Fruit fly (Drosophila melanogaster) whole organism, wandering third instar larva: ENCODE results near the gene cbt.

Source experiments
- CG32264 ChIP-seq: fragments of 200-800 bp; sonication (Bioruptor generic); optimal IDR thresholded peaks from 2 replicates; lab custom pipeline; 2016; ENCODE audit warnings: missing biosample characterization, missing genetic modification characterization
- HLH106 ChIP-seq: fragments of 200-800 bp; optimal IDR thresholded peaks from 3 replicates; lab custom pipeline; 2019; ENCODE audit warnings: missing biosample characterization, mild to moderate bottlenecking, missing genetic modification characterization, moderate library complexity
- Hr78 ChIP-seq: fragments of >200 bp; optimal IDR thresholded peaks from 2 replicates; lab custom pipeline; 2017; ENCODE audit warnings: missing biosample characterization, missing genetic modification characterization
- h ChIP-seq: fragments of 200-800 bp; sonication (Bioruptor generic); optimal IDR thresholded peaks from 3 replicates; lab custom pipeline; 2016; ENCODE audit warnings: missing biosample characterization, mild to moderate bottlenecking, missing genetic modification characterization

- no peak for TF ChIP-seq CG32264 (GFP tag; lab: Kevin White, UChicago)
- no peak for TF ChIP-seq Hr78 (GFP tag; lab: Kevin White, UChicago)
- no peak for TF ChIP-seq HLH106 (tag; lab: Kevin White, UChicago)
- no peak for TF ChIP-seq h (GFP tag; lab: Kevin White, UChicago)
These were observed 47.9 kb downstream of the cbt start for dm6 chr2L:431629-431984.
